Worm (Caenorhabditis elegans) whole organism, L4 larva: ENCODE results near the gene ZK546.4.

Source experiments
- F37D6.2 ChIP-seq: sonication (generic microtip); optimal IDR thresholded peaks from 2 replicates; lab custom pipeline; 2016; ENCODE audit warnings: mild to moderate bottlenecking, missing genetic modification characterization, missing compliant biosample characterization
- T20F7.1 ChIP-seq: fragments of 200-800 bp; sonication (Bioruptor generic); optimal IDR thresholded peaks from 2 replicates; lab custom pipeline; 2018; ENCODE audit warnings: mild to moderate bottlenecking, missing genetic modification characterization, missing compliant biosample characterization
- Y105C5A.15 ChIP-seq: fragments of 200-800 bp; sonication (Bioruptor generic); IDR thresholded peaks from 2 replicates; pipeline ENCODE4 v1.3.6; 2022; ENCODE audit warnings: missing genetic modification characterization, missing compliant biosample characterization
- ZK546.5 ChIP-seq, 2 experiments: sonication (generic microtip); optimal IDR thresholded peaks; 2 replicates each; lab custom pipeline; 2017; ENCODE audit warnings: missing biosample characterization in 2 of 2, missing genetic modification characterization in 2 of 2
- attf-4 ChIP-seq: sonication (generic microtip); optimal IDR thresholded peaks from 3 replicates; lab custom pipeline; 2017; ENCODE audit warnings: missing biosample characterization, missing genetic modification characterization
- dmd-6 ChIP-seq: fragments of 200-800 bp; sonication (Bioruptor generic); IDR thresholded peaks from 2 replicates; pipeline ENCODE4 v1.3.6; 2022; ENCODE audit warnings: missing genetic modification reagents, missing genetic modification characterization, missing compliant biosample characterization
- duxl-1 ChIP-seq: sonication (generic microtip); optimal IDR thresholded peaks from 2 replicates; lab custom pipeline; 2016; ENCODE audit warnings: mild to moderate bottlenecking, missing genetic modification characterization, moderate library complexity, missing compliant biosample characterization; ENCODE audit not compliant: poor library complexity
- egl-27 ChIP-seq: sonication (generic microtip); optimal IDR thresholded peaks from 3 replicates; lab custom pipeline; 2017; ENCODE audit warnings: missing biosample characterization, missing genetic modification reagents, missing genetic modification characterization
- egl-43 ChIP-seq: fragments of 200-800 bp; sonication (Bioruptor generic); IDR thresholded peaks from 2 replicates; pipeline ENCODE4 v1.3.6; 2022; ENCODE audit warnings: missing genetic modification reagents, missing genetic modification characterization, missing compliant biosample characterization
- fkh-10 ChIP-seq: fragments of 150-350 bp; optimal IDR thresholded peaks from 2 replicates; lab custom pipeline; 2014; ENCODE audit warnings: missing biosample characterization, missing genetic modification reagents, missing genetic modification characterization
- hlh-30 ChIP-seq: sonication (generic microtip); optimal IDR thresholded peaks from 2 replicates; lab custom pipeline; 2017; ENCODE audit warnings: antibody characterized with exemption, mild to moderate bottlenecking, missing genetic modification characterization, missing compliant biosample characterization; ENCODE audit not compliant: insufficient read depth
- lin-29 ChIP-seq: fragments of 200-800 bp; sonication (Bioruptor generic); IDR thresholded peaks from 2 replicates; pipeline ENCODE4 v1.3.6; 2022; ENCODE audit warnings: missing genetic modification reagents, missing genetic modification characterization, missing compliant biosample characterization
- mdt-29 ChIP-seq: fragments of 200-800 bp; sonication (Bioruptor generic); IDR thresholded peaks from 2 replicates; pipeline ENCODE4 v1.3.6; 2022; ENCODE audit warnings: missing genetic modification reagents, missing genetic modification characterization, missing compliant biosample characterization
- mes-2 ChIP-seq: sonication (generic microtip); optimal IDR thresholded peaks from 2 replicates; lab custom pipeline; 2016; ENCODE audit warnings: missing genotype, mild to moderate bottlenecking, missing genetic modification characterization, missing compliant biosample characterization; ENCODE audit not compliant: poor library complexity, severe bottlenecking
- mxl-3 ChIP-seq: fragments of 200-800 bp; sonication (Bioruptor generic); optimal IDR thresholded peaks from 2 replicates; lab custom pipeline; 2018; ENCODE audit warnings: mild to moderate bottlenecking, missing genetic modification characterization, missing compliant biosample characterization
- nhr-10 ChIP-seq: fragments of 150-350 bp; optimal IDR thresholded peaks from 2 replicates; lab custom pipeline; 2014; ENCODE audit warnings: missing biosample characterization, missing genetic modification characterization
- nhr-102 ChIP-seq: sonication (generic microtip); optimal IDR thresholded peaks from 2 replicates; lab custom pipeline; 2016; ENCODE audit warnings: mild to moderate bottlenecking, missing genetic modification characterization, moderate library complexity, missing compliant biosample characterization
- nhr-237 ChIP-seq: sonication (generic microtip); optimal IDR thresholded peaks from 2 replicates; lab custom pipeline; 2017; ENCODE audit warnings: missing biosample characterization, missing genetic modification characterization
- nhr-28 ChIP-seq: fragments of 150-350 bp; optimal IDR thresholded peaks from 2 replicates; lab custom pipeline; 2014; ENCODE audit warnings: missing biosample characterization, missing genetic modification characterization
- nhr-41 ChIP-seq: fragments of 200-800 bp; sonication (Bioruptor generic); IDR thresholded peaks from 2 replicates; pipeline ENCODE4 v1.3.6; 2022; ENCODE audit warnings: missing genetic modification reagents, missing genetic modification characterization, missing compliant biosample characterization
- nhr-77 ChIP-seq: fragments of 150-350 bp; optimal IDR thresholded peaks from 2 replicates; lab custom pipeline; 2014; ENCODE audit warnings: missing biosample characterization, missing genetic modification characterization
- pqm-1 ChIP-seq: sonication (generic microtip); optimal IDR thresholded peaks from 2 replicates; lab custom pipeline; 2017; ENCODE audit warnings: missing biosample characterization, missing genetic modification characterization
- rbr-2 ChIP-seq: sonication (generic microtip); optimal IDR thresholded peaks from 2 replicates; lab custom pipeline; 2016; ENCODE audit warnings: missing genotype, missing genetic modification characterization, missing compliant biosample characterization
- saeg-2 ChIP-seq: fragments of 200-800 bp; sonication (Bioruptor generic); IDR thresholded peaks from 2 replicates; pipeline ENCODE4 v1.3.6; 2022; ENCODE audit warnings: missing genetic modification reagents, missing genetic modification characterization, missing compliant biosample characterization
- snpc-4 ChIP-seq: fragments of 150-350 bp; optimal IDR thresholded peaks from 2 replicates; lab custom pipeline; 2014; ENCODE audit warnings: missing biosample characterization, missing genetic modification characterization
- unc-62 ChIP-seq, 3 experiments: fragments of 150-350 bp in 1 of 3; sonication (generic microtip); optimal IDR thresholded peaks in 2 of 3; peaks in 1 of 3; 1 replicate in 1 of 3; 2 replicates in 2 of 3; lab custom pipeline; 2014 to 2017; ENCODE audit warnings: missing biosample characterization in 3 of 3, missing genetic modification characterization in 3 of 3, missing genetic modification reagents in 3 of 3, missing genotype in 1 of 3
- vab-7 ChIP-seq: fragments of 200-800 bp; sonication (Bioruptor generic); IDR thresholded peaks from 2 replicates; pipeline ENCODE4 v1.3.6; 2022; ENCODE audit warnings: missing genetic modification reagents, missing genetic modification characterization, missing compliant biosample characterization
- zfp-3 ChIP-seq: fragments of 200-800 bp; sonication (Bioruptor generic); conservative IDR thresholded peaks from 2 replicates; pipeline ENCODE4 v1.3.6; 2022; ENCODE audit warnings: missing genetic modification reagents, missing genetic modification characterization, missing compliant biosample characterization
- zip-2 ChIP-seq: fragments of 150-350 bp; optimal IDR thresholded peaks from 2 replicates; lab custom pipeline; 2014; ENCODE audit warnings: missing biosample characterization, missing genetic modification characterization

ZK546.4 gene

DNA sequence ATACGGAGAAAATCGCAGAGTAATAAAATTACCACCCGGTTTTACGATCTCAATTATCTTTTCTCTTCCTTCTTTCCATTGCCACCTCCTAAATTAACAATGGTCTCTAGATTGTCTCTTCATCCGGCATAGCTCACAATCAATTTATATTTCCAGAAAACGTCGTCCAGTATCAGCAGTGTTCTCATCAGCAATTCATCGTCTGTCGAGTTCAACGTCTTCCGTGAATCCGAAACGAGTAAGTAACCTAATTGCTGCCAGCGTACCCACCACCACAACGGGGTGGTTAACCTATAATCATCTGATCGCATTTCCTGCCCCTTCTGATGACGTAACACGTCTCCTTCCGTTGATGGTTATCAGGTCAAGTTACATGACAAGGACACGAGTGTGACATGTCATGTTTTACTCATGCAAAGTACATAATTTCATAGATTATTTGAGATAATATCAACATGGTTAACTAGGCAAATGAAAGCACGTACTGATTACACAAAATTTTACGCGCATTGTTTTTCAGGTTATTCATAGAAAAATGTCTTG, 48.2 kb downstream of the ZK546.4 start:
- TF ChIP-seq dmd-6 (peak; percentile 29; the same call in 1 of the 2 replicates), egl-43 (GFP tag; lab: Robert Waterston, UW) (no peak), unc-62 (GFP tag; optimal IDR thresholded peaks at IDR 0.05 in 1 of 2; lab: Kevin White, UChicago) (peak in 1 of 2 experiments; percentile 95), unc-62 (tag; optimal IDR thresholded peaks at IDR 0.05; lab: Kevin White, UChicago) (no peak), hlh-30 (tag; lab: Kevin White, UChicago) (peak; percentile 63)

DNA sequence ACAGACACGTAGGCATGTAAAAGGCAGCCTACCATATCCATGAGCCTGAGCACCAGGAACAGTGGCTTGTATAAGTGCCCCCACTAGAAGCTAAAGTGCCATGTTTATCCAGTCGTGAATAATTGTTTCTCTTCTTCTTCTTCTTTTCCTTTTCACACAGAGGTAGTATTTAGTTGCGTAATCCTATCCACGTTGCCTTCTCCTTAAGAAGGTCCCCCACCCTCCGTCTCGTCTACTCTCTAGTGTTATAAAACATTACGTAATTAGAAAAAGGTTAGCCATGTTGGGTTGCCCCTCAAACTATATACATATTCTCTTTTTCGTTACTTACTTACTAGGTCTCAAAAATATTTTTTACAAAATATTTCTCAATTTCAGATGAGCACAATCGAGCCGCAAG, 48.8 kb downstream of the ZK546.4 start:
- no peak for TF ChIP-seq ZK546.5 (tag; optimal IDR thresholded peaks at IDR 0.05; lab: Kevin White, UChicago)
- no peak for TF ChIP-seq lin-29 (GFP tag; lab: Robert Waterston, UW)
- no peak for TF ChIP-seq nhr-10 (tag; lab: Kevin White, UChicago)
- no peak for TF ChIP-seq unc-62 (GFP tag; optimal IDR thresholded peaks at IDR 0.05 in 1 of 2; lab: Kevin White, UChicago)
- no peak for TF ChIP-seq unc-62 (tag; optimal IDR thresholded peaks at IDR 0.05; lab: Kevin White, UChicago)
- TF ChIP-seq snpc-4 (tag; lab: Kevin White, UChicago), result no peak
- no peak for TF ChIP-seq nhr-102
- TF ChIP-seq Y105C5A.15 (GFP tag; lab: Robert Waterston, UW), result no peak
- TF ChIP-seq nhr-237 (tag; lab: Kevin White, UChicago), result no peak
- TF ChIP-seq mes-2 (tag; lab: Kevin White, UChicago), result no peak
- TF ChIP-seq nhr-77 (tag; lab: Kevin White, UChicago), result no peak
- TF ChIP-seq attf-4 (tag; lab: Kevin White, UChicago), result no peak
- TF ChIP-seq pqm-1 (tag; lab: Kevin White, UChicago), result no peak
- no peak for TF ChIP-seq zip-2 (tag; lab: Kevin White, UChicago)
- TF ChIP-seq nhr-28 (tag; lab: Kevin White, UChicago), result no peak
- TF ChIP-seq mxl-3 (GFP tag; lab: Kevin White, UChicago), result no peak

DNA sequence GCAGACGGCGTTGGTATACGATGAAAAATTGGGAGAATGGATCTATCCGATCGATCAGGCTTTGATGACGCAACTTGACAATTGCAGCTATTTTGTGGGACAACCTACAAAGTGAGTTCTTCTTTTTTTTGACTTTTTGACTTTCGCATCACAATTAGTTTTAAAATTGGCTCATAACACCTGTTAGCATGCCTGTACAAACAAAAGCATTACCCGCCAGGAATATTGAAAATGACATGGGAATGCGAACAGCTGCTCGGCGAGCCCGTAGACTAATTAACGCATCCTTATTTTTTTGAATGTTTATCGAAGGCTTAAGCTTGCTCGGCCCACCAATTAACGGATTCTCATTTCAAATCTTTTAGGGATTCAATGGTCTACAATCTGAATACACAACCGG, 49.4 kb downstream of the ZK546.4 start:
- no peak for TF ChIP-seq rbr-2
- TF ChIP-seq zfp-3 (GFP tag; lab: Robert Waterston, UW), result no peak
- TF ChIP-seq F37D6.2 (tag; lab: Kevin White, UChicago), result no peak
- TF ChIP-seq saeg-2 (GFP tag; lab: Robert Waterston, UW), result no peak
- TF ChIP-seq mdt-29, result no peak
- no peak for TF ChIP-seq nhr-41 (GFP tag; lab: Robert Waterston, UW)
- TF ChIP-seq egl-27 (tag; lab: Kevin White, UChicago), result no peak
- TF ChIP-seq fkh-10 (GFP tag; lab: Kevin White, UChicago), result no peak
- TF ChIP-seq vab-7 (GFP tag; lab: Robert Waterston, UW), result no peak
- no peak for TF ChIP-seq T20F7.1
- TF ChIP-seq duxl-1, result no peak
